Worm (Caenorhabditis elegans) whole organism, L3 larva: Measurements from ENCODE around the gene hal-3.

Experiments used
- R02D3.7 ChIP-seq: fragments of 150-350 bp; optimal IDR thresholded peaks from 2 replicates; lab custom pipeline; 2014; ENCODE audit warnings: missing biosample characterization, missing genetic modification characterization
- ZK546.5 ChIP-seq: sonication (generic microtip); optimal IDR thresholded peaks from 2 replicates; lab custom pipeline; 2017; ENCODE audit warnings: missing biosample characterization, missing genetic modification characterization
- aly-2 ChIP-seq: fragments of 150-350 bp; optimal IDR thresholded peaks from 2 replicates; lab custom pipeline; 2014; ENCODE audit warnings: missing biosample characterization, missing genetic modification characterization
- ceh-16 ChIP-seq: sonication (generic microtip); optimal IDR thresholded peaks from 2 replicates; lab custom pipeline; 2017; ENCODE audit warnings: missing biosample characterization, missing genetic modification characterization
- ceh-28 ChIP-seq: fragments of 150-350 bp; optimal IDR thresholded peaks from 2 replicates; lab custom pipeline; 2014; ENCODE audit warnings: missing biosample characterization, missing genetic modification reagents, missing genetic modification characterization
- ceh-82 ChIP-seq: fragments of 150-350 bp; optimal IDR thresholded peaks from 2 replicates; lab custom pipeline; 2014; ENCODE audit warnings: missing biosample characterization, missing genetic modification characterization
- ceh-9 ChIP-seq: sonication (generic microtip); optimal IDR thresholded peaks from 2 replicates; lab custom pipeline; 2018; ENCODE audit warnings: missing biosample characterization, missing genetic modification characterization
- egl-27 ChIP-seq: sonication (generic microtip); optimal IDR thresholded peaks from 4 replicates; lab custom pipeline; 2017; ENCODE audit warnings: missing biosample characterization, missing genetic modification reagents, missing genetic modification characterization
- egl-5 ChIP-seq: fragments of 150-350 bp; optimal IDR thresholded peaks from 2 replicates; lab custom pipeline; 2017; ENCODE audit warnings: missing biosample characterization, missing genetic modification reagents, missing genetic modification characterization, inconsistent platforms
- elt-1 ChIP-seq: fragments of 150-350 bp; optimal IDR thresholded peaks from 2 replicates; lab custom pipeline; 2014; ENCODE audit warnings: missing biosample characterization, missing genetic modification characterization
- elt-2 ChIP-seq: sonication (generic microtip); optimal IDR thresholded peaks from 2 replicates; lab custom pipeline; 2016; ENCODE audit warnings: missing genetic modification reagents, mild to moderate bottlenecking, missing genetic modification characterization, missing compliant biosample characterization
- elt-3 ChIP-seq, 3 experiments: fragments of 150-350 bp in 1 of 3; sonication (generic microtip) in 2 of 3; optimal IDR thresholded peaks; 2 replicates in 2 of 3; 4 replicates in 1 of 3; lab custom pipeline; 2014 to 2017; ENCODE audit warnings: missing biosample characterization in 3 of 3, missing genetic modification characterization in 3 of 3
- eor-1 ChIP-seq, 2 experiments: fragments of 150-350 bp; optimal IDR thresholded peaks; 2 replicates each; lab custom pipeline; 2014 to 2018; ENCODE audit warnings: missing biosample characterization in 2 of 2, missing genetic modification characterization in 2 of 2
- fkh-2 ChIP-seq: fragments of 150-350 bp; optimal IDR thresholded peaks from 2 replicates; lab custom pipeline; 2014; ENCODE audit warnings: missing biosample characterization, missing genetic modification reagents, missing genetic modification characterization
- fos-1 ChIP-seq: fragments of 150-350 bp; optimal IDR thresholded peaks from 2 replicates; lab custom pipeline; 2014; ENCODE audit warnings: missing biosample characterization, missing genetic modification characterization
- hmg-11 ChIP-seq: sonication (generic microtip); optimal IDR thresholded peaks from 2 replicates; lab custom pipeline; 2016; ENCODE audit warnings: missing genetic modification characterization, missing compliant biosample characterization
- lin-15B ChIP-seq: fragments of 150-350 bp; optimal IDR thresholded peaks from 2 replicates; lab custom pipeline; 2014; ENCODE audit warnings: missing biosample characterization, missing genetic modification characterization
- lin-39 ChIP-seq: fragments of 150-350 bp; optimal IDR thresholded peaks from 2 replicates; lab custom pipeline; 2018; ENCODE audit warnings: missing biosample characterization, missing genetic modification reagents, missing genetic modification characterization
- lsy-12 ChIP-seq: sonication (generic microtip); optimal IDR thresholded peaks from 2 replicates; lab custom pipeline; 2016; ENCODE audit warnings: mild to moderate bottlenecking, missing genetic modification characterization, missing compliant biosample characterization
- mdl-1 ChIP-seq: fragments of 150-350 bp; optimal IDR thresholded peaks from 2 replicates; lab custom pipeline; 2014; ENCODE audit warnings: missing biosample characterization, missing genetic modification characterization
- mml-1 ChIP-seq: fragments of 150-350 bp; sonication (generic microtip); optimal IDR thresholded peaks from 3 replicates; lab custom pipeline; 2014; ENCODE audit warnings: missing biosample characterization, missing genetic modification characterization
- nfya-1 ChIP-seq: sonication (generic microtip); optimal IDR thresholded peaks from 2 replicates; lab custom pipeline; 2017; ENCODE audit warnings: missing genetic modification characterization, mild to moderate bottlenecking, missing compliant biosample characterization, antibody characterized with exemption, moderate library complexity; ENCODE audit not compliant: insufficient read depth
- nhr-11 ChIP-seq: fragments of 150-350 bp; optimal IDR thresholded peaks from 2 replicates; lab custom pipeline; 2014; ENCODE audit warnings: missing biosample characterization, missing genetic modification characterization
- nhr-12 ChIP-seq: fragments of 150-350 bp; optimal IDR thresholded peaks from 2 replicates; lab custom pipeline; 2014; ENCODE audit warnings: missing biosample characterization, missing genetic modification characterization
- nhr-23 ChIP-seq: fragments of 150-350 bp; optimal IDR thresholded peaks from 2 replicates; lab custom pipeline; 2014; ENCODE audit warnings: missing biosample characterization, missing genetic modification reagents, missing genetic modification characterization
- nhr-237 ChIP-seq: fragments of 150-350 bp; optimal IDR thresholded peaks from 2 replicates; lab custom pipeline; 2014; ENCODE audit warnings: missing biosample characterization, missing genetic modification characterization
- nhr-25 ChIP-seq: sonication (generic microtip); optimal IDR thresholded peaks from 2 replicates; lab custom pipeline; 2017; ENCODE audit warnings: missing biosample characterization, missing genetic modification characterization
- nhr-43 ChIP-seq: sonication (generic microtip); optimal IDR thresholded peaks from 2 replicates; lab custom pipeline; 2016; ENCODE audit warnings: mild to moderate bottlenecking, missing genetic modification characterization, missing compliant biosample characterization; ENCODE audit not compliant: poor library complexity, severe bottlenecking
- nhr-67 ChIP-seq: fragments of 150-350 bp; optimal IDR thresholded peaks from 2 replicates; lab custom pipeline; 2014; ENCODE audit warnings: missing biosample characterization, missing genetic modification characterization
- nhr-76 ChIP-seq: fragments of 150-350 bp; sonication (generic microtip); optimal IDR thresholded peaks from 5 replicates; lab custom pipeline; 2014; ENCODE audit warnings: missing biosample characterization, missing genetic modification characterization
- nhr-77 ChIP-seq: fragments of 150-350 bp; optimal IDR thresholded peaks from 2 replicates; lab custom pipeline; 2014; ENCODE audit warnings: missing biosample characterization, missing genetic modification characterization
- pha-4 ChIP-seq: fragments of 150-350 bp; optimal IDR thresholded peaks from 2 replicates; lab custom pipeline; 2014; ENCODE audit warnings: missing biosample characterization, missing genetic modification reagents, missing genetic modification characterization
- pqm-1 ChIP-seq: fragments of 150-350 bp; optimal IDR thresholded peaks from 2 replicates; lab custom pipeline; 2017; ENCODE audit warnings: missing biosample characterization, missing genetic modification characterization, inconsistent platforms
- sea-2 ChIP-seq: fragments of 150-350 bp; sonication (generic microtip); optimal IDR thresholded peaks from 4 replicates; lab custom pipeline; 2014; ENCODE audit warnings: missing biosample characterization, missing genetic modification reagents, missing genetic modification characterization
- skn-1 ChIP-seq: fragments of 150-350 bp; optimal IDR thresholded peaks from 2 replicates; lab custom pipeline; 2014; ENCODE audit warnings: missing biosample characterization, missing genetic modification characterization
- snpc-4 ChIP-seq: fragments of 150-350 bp; optimal IDR thresholded peaks from 2 replicates; lab custom pipeline; 2014; ENCODE audit warnings: missing biosample characterization, missing genetic modification characterization
- unc-39 ChIP-seq: sonication (generic microtip); optimal IDR thresholded peaks from 4 replicates; lab custom pipeline; 2017; ENCODE audit warnings: missing biosample characterization, missing genetic modification characterization
- unc-62 ChIP-seq: fragments of 150-350 bp; sonication (generic microtip); optimal IDR thresholded peaks from 4 replicates; lab custom pipeline; 2014; ENCODE audit warnings: missing biosample characterization, missing genetic modification reagents, missing genetic modification characterization
- zag-1 ChIP-seq: fragments of 150-350 bp; optimal IDR thresholded peaks from 2 replicates; lab custom pipeline; 2014; ENCODE audit warnings: missing biosample characterization, missing genetic modification characterization
- ztf-4 ChIP-seq: fragments of 150-350 bp; optimal IDR thresholded peaks from 2 replicates; lab custom pipeline; 2014; ENCODE audit warnings: missing biosample characterization, missing genetic modification characterization

Gene hal-3

ce11 chrII:9594924-9595323, 22.0 kb downstream of the hal-3 start, which contains the start of gene E02H1.5:
Gene E02H1.5 (plus strand): TSS chrII:9595224.
- TF ChIP-seq aly-2: no peak

ce11 chrII:9592737-9593136, 24.2 kb downstream of the hal-3 start, which contains the start of gene parp-2:
Gene parp-2 (plus strand): TSS chrII:9593037.
- TF ChIP-seq lin-39: no peak
- no peak for TF ChIP-seq ztf-4 (tag; lab: Kevin White, UChicago)
- TF ChIP-seq nhr-77 (tag; lab: Kevin White, UChicago): no peak
- TF ChIP-seq elt-1: no peak
- TF ChIP-seq skn-1: no peak
- no peak for TF ChIP-seq snpc-4
- TF ChIP-seq ZK546.5 (tag; lab: Kevin White, UChicago): no peak
- no peak for TF ChIP-seq ceh-9 (tag; lab: Kevin White, UChicago)
- no peak for TF ChIP-seq R02D3.7
- no peak for TF ChIP-seq eor-1 (tag; optimal IDR thresholded peaks at IDR 0.05; lab: Kevin White, UChicago)
- TF ChIP-seq nhr-12: no peak
- TF ChIP-seq fkh-2 (tag; lab: Kevin White, UChicago): no peak

ce11 chrII:9591071-9591470, 25.9 kb downstream of the hal-3 start, which contains the start of the genes E02H1.1 and tag-124:
Gene E02H1.1 (minus strand): TSS chrII:9591164.
Gene tag-124 (plus strand): TSS chrII:9591292.
- TF ChIP-seq pha-4 (tag; lab: Kevin White, UChicago) (peak; percentile 77), snpc-4 (peak; percentile 62), elt-2 (tag; lab: Kevin White, UChicago) (peak; percentile 17), nhr-67 (tag; lab: Kevin White, UChicago) (no peak), eor-1 (tag; optimal IDR thresholded peaks at IDR 0.05; lab: Kevin White, UChicago) (peak in 1 of 2 experiments; percentile 69), nhr-25 (peak; percentile 74), nhr-11 (tag; lab: Kevin White, UChicago) (peak; percentile 34), ceh-28 (tag; lab: Kevin White, UChicago) (peak; percentile 15), hmg-11 (tag; lab: Kevin White, UChicago) (peak; percentile 35), pqm-1 (tag; lab: Kevin White, UChicago) (peak; percentile 21), lin-15B (tag; lab: Kevin White, UChicago) (peak; percentile 76), nhr-23 (tag; lab: Kevin White, UChicago) (peak; percentile 87), nhr-43 (peak; percentile 92), lsy-12 (tag; lab: Kevin White, UChicago) (peak; percentile 72), nfya-1 (peak; percentile 72), mml-1 (tag; lab: Kevin White, UChicago) (no peak), egl-5 (tag; lab: Kevin White, UChicago) (no peak), nhr-237 (no peak), nhr-12 (no peak)
- TF ChIP-seq, all 47 proteins: peak for 14

ce11 chrII:9589667-9590066, 27.3 kb downstream of the hal-3 start, which contains the start of gene eral-1:
Gene eral-1 (minus strand): TSS chrII:9589767.
- TF ChIP-seq nhr-77 (tag; lab: Kevin White, UChicago) (no peak), ceh-9 (tag; lab: Kevin White, UChicago) (no peak), lin-39 (no peak), snpc-4 (no peak), fos-1 (tag; lab: Kevin White, UChicago) (no peak)

- TF ChIP-seq unc-39 (tag; lab: Kevin White, UChicago) (no peak), ceh-16 (tag; lab: Kevin White, UChicago) (no peak), hmg-11 (tag; lab: Kevin White, UChicago) (no peak), ceh-82 (tag; lab: Kevin White, UChicago) (no peak), nhr-77 (tag; lab: Kevin White, UChicago) (no peak), nhr-25 (peak; percentile 7), lin-15B (tag; lab: Kevin White, UChicago) (no peak), fos-1 (tag; lab: Kevin White, UChicago) (no peak), aly-2 (no peak), zag-1 (no peak), elt-2 (tag; lab: Kevin White, UChicago) (peak; percentile 66), unc-62 (GFP tag; lab: Kevin White, UChicago) (no peak), mml-1 (tag; lab: Kevin White, UChicago) (no peak), fkh-2 (tag; lab: Kevin White, UChicago) (no peak), ceh-9 (tag; lab: Kevin White, UChicago) (no peak), nhr-11 (tag; lab: Kevin White, UChicago) (peak; percentile 31), egl-27 (no peak), ceh-28 (tag; lab: Kevin White, UChicago) (peak; percentile 64), nfya-1 (no peak), elt-3 (tag; optimal IDR thresholded peaks at IDR 0.05; lab: Kevin White, UChicago) (peak in 1 of 3 experiments; percentile 49), nhr-76 (tag; lab: Kevin White, UChicago) (no peak), ztf-4 (tag; lab: Kevin White, UChicago) (no peak), ZK546.5 (tag; lab: Kevin White, UChicago) (no peak), nhr-67 (tag; lab: Kevin White, UChicago) (no peak), nhr-23 (tag; lab: Kevin White, UChicago) (peak; percentile 57), mdl-1 (tag; lab: Kevin White, UChicago) (no peak), sea-2 (GFP tag; lab: Kevin White, UChicago) (no peak)
Observed at ce11 chrII:9586734-9587209, 30.2 kb downstream of the hal-3 start, which contains the start of gene ugt-58. Gene ugt-58 (minus strand): TSS chrII:9586784.
